Fruit fly (Drosophila melanogaster): ENCODE measurements around the gene Sap47.

- no peak for TF ChIP-seq CG6276 (GFP tag; optimal IDR thresholded peaks at IDR 0.05)
- no peak for TF ChIP-seq CG11762 (GFP tag; optimal IDR thresholded peaks at IDR 0.05; ENCODE audit: insufficient read depth)
- TF ChIP-seq net (GFP tag; optimal IDR thresholded peaks at IDR 0.05) = no peak
- no peak for TF ChIP-seq Hr39 (GFP tag; optimal IDR thresholded peaks at IDR 0.05)
- TF ChIP-seq esn (GFP tag; optimal IDR thresholded peaks at IDR 0.05) = no peak
- no peak for TF ChIP-seq CG10631 (GFP tag; optimal IDR thresholded peaks at IDR 0.05)
Observed at dm6 chr3R:16010009-16010505, 75.2 kb downstream of the Sap47 start.

All from whole organism, prepupa.